Fruit fly (Drosophila melanogaster) whole organism, embryonic: Measurements from ENCODE around the gene mthl9.
A peak's percentile ranks its signal among the peaks of the same experiment; 100 is the strongest.

Source experiments
- Atf-2 ChIP-seq: fragments of 200-800 bp; sonication (Bioruptor generic); optimal IDR thresholded peaks from 2 replicates; lab custom pipeline; 2016; ENCODE audit warnings: missing biosample characterization, missing genetic modification characterization
- Awh ChIP-seq: fragments of 200-800 bp; sonication (Bioruptor generic); IDR thresholded peaks from 2 replicates; pipeline ENCODE4, ENCODE4 v1.3.6; 2022; ENCODE audit warnings: missing biosample characterization, missing genetic modification characterization
- CG10274 ChIP-seq: fragments of 200-800 bp; sonication (Bioruptor generic); optimal IDR thresholded peaks from 3 replicates; lab custom pipeline; 2017; ENCODE audit warnings: missing biosample characterization, mild to moderate bottlenecking, missing genetic modification characterization
- CG12744 ChIP-seq: fragments of 200-800 bp; sonication (Bioruptor generic); optimal IDR thresholded peaks from 2 replicates; lab custom pipeline; 2016; ENCODE audit warnings: missing biosample characterization, missing genetic modification characterization
- CG15011 ChIP-seq: fragments of 200-800 bp; sonication (Bioruptor generic); optimal IDR thresholded peaks from 3 replicates; lab custom pipeline; 2018; ENCODE audit warnings: missing biosample characterization, mild to moderate bottlenecking, missing genetic modification characterization
- CG17612 ChIP-seq: fragments of 200-800 bp; sonication (Bioruptor generic); IDR thresholded peaks from 2 replicates; pipeline ENCODE4 v1.3.6; 2022; ENCODE audit warnings: missing biosample characterization, missing genetic modification characterization
- CG2202 ChIP-seq: fragments of 200-800 bp; sonication (Bioruptor generic); optimal IDR thresholded peaks from 2 replicates; lab custom pipeline; 2018; ENCODE audit warnings: missing biosample characterization, mild to moderate bottlenecking, missing genetic modification characterization
- CG2875 ChIP-seq: fragments of 200-800 bp; sonication (Bioruptor generic); optimal IDR thresholded peaks from 2 replicates; lab custom pipeline; 2017; ENCODE audit warnings: missing biosample characterization, mild to moderate bottlenecking, missing genetic modification characterization, missing genetic modification reagents
- CG30020 ChIP-seq: fragments of 200-800 bp; optimal IDR thresholded peaks from 2 replicates; lab custom pipeline; 2019; ENCODE audit warnings: missing biosample characterization, mild to moderate bottlenecking, missing genetic modification characterization, moderate library complexity
- CG33213 ChIP-seq: fragments of 200-800 bp; sonication (Bioruptor generic); optimal IDR thresholded peaks from 3 replicates; lab custom pipeline; 2016; ENCODE audit warnings: missing biosample characterization, missing genetic modification characterization
- CG33557 ChIP-seq: fragments of 200-800 bp; sonication (Bioruptor generic); optimal IDR thresholded peaks from 2 replicates; lab custom pipeline; 2019; ENCODE audit warnings: missing biosample characterization, mild to moderate bottlenecking, missing genetic modification characterization, moderate library complexity
- CG4617 ChIP-seq: fragments of 200-800 bp; sonication (Bioruptor generic); optimal IDR thresholded peaks from 3 replicates; lab custom pipeline; 2016; ENCODE audit warnings: missing biosample characterization, missing genetic modification characterization, borderline replicate concordance
- CG6272 ChIP-seq: fragments of 200-800 bp; sonication (Bioruptor generic); IDR thresholded peaks from 2 replicates; pipeline ENCODE4 v1.3.6; 2022; ENCODE audit warnings: missing biosample characterization, missing genetic modification characterization
- CG8281 ChIP-seq: fragments of 200-800 bp; sonication (Bioruptor generic); optimal IDR thresholded peaks from 2 replicates; lab custom pipeline; 2018; ENCODE audit warnings: missing biosample characterization, mild to moderate bottlenecking, missing genetic modification characterization, moderate library complexity
- CG8290 ChIP-seq, 3 experiments: fragments of 200-800 bp; sonication (Bioruptor generic); optimal IDR thresholded peaks; 2 replicates each; lab custom pipeline; 2016 to 2019; ENCODE audit warnings: missing biosample characterization in 3 of 3, missing genetic modification characterization in 3 of 3, mild to moderate bottlenecking in 2 of 3, moderate library complexity in 1 of 3
- CG9817 ChIP-seq: fragments of 200-800 bp; sonication (Bioruptor generic); optimal IDR thresholded peaks from 2 replicates; lab custom pipeline; 2018; ENCODE audit warnings: missing biosample characterization, mild to moderate bottlenecking, missing genetic modification characterization, moderate library complexity
- Chrac-16 ChIP-seq: fragments of 200-800 bp; sonication (Bioruptor generic); optimal IDR thresholded peaks from 3 replicates; lab custom pipeline; 2016; ENCODE audit warnings: missing biosample characterization, missing genetic modification characterization
- D ChIP-seq, 2 experiments: fragments of 200-800 bp in 1 of 2; fragments of >200 bp in 1 of 2; sonication (Bioruptor generic) in 1 of 2; optimal IDR thresholded peaks; 2 replicates in 1 of 2; 3 replicates in 1 of 2; lab custom pipeline; 2017; ENCODE audit warnings: mild to moderate bottlenecking in 1 of 2, missing biosample characterization in 1 of 2, missing genetic modification characterization in 1 of 2, missing genetic modification reagents in 1 of 2
- Fer3 ChIP-seq: fragments of 200-800 bp; sonication (Bioruptor generic); optimal IDR thresholded peaks from 2 replicates; lab custom pipeline; 2018; ENCODE audit warnings: missing biosample characterization, mild to moderate bottlenecking, missing genetic modification characterization, moderate library complexity
- GATAe ChIP-seq: fragments of 200-800 bp; sonication (Bioruptor generic); conservative IDR thresholded peaks from 2 replicates; pipeline ENCODE4 v1.3.6; 2022; ENCODE audit warnings: missing biosample characterization, missing genetic modification characterization
- Jarid2 ChIP-seq: fragments of 200-800 bp; sonication (Bioruptor generic); optimal IDR thresholded peaks from 3 replicates; lab custom pipeline; 2017; ENCODE audit warnings: mild to moderate bottlenecking, missing biosample characterization, missing genetic modification reagents, missing genetic modification characterization
- Med ChIP-seq: fragments of 200-800 bp; sonication (Bioruptor generic); peaks from one replicate; lab custom pipeline; 2016; ENCODE audit warnings: missing biosample characterization, missing genetic modification characterization, mild to moderate bottlenecking, inconsistent platforms, moderate library complexity
- Myb ChIP-seq: fragments of 200-800 bp; sonication (Bioruptor generic); optimal IDR thresholded peaks from 2 replicates; lab custom pipeline; 2016; ENCODE audit warnings: missing biosample characterization, missing genetic modification characterization
- Pdp1 ChIP-seq, 2 experiments: fragments of 200-800 bp; sonication (Bioruptor generic); optimal IDR thresholded peaks; 3 replicates each; lab custom pipeline; 2016; ENCODE audit warnings: missing biosample characterization in 2 of 2, missing genetic modification characterization in 2 of 2, mild to moderate bottlenecking in 1 of 2, moderate library complexity in 1 of 2
- Sox100B ChIP-seq: fragments of 200-800 bp; sonication (Bioruptor generic); optimal IDR thresholded peaks from 3 replicates; lab custom pipeline; 2018; ENCODE audit warnings: missing biosample characterization, mild to moderate bottlenecking, missing genetic modification characterization
- croc ChIP-seq: fragments of 200-800 bp; sonication (Bioruptor generic); conservative IDR thresholded peaks from 3 replicates; pipeline ENCODE4 v1.3.6; 2022; ENCODE audit warnings: missing biosample characterization, missing genetic modification characterization
- crp ChIP-seq, 2 experiments: fragments of 200-800 bp; sonication (Bioruptor generic); optimal IDR thresholded peaks; 2 replicates in 1 of 2; 3 replicates in 1 of 2; lab custom pipeline; 2017; ENCODE audit warnings: missing biosample characterization in 2 of 2, missing genetic modification characterization in 2 of 2, mild to moderate bottlenecking in 1 of 2, moderate library complexity in 1 of 2
- esg ChIP-seq: fragments of 200-800 bp; sonication (Bioruptor generic); conservative IDR thresholded peaks from 2 replicates; pipeline ENCODE4 v1.3.6; 2022; ENCODE audit warnings: missing biosample characterization, missing genetic modification characterization
- fd96Cb ChIP-seq: fragments of 200-800 bp; sonication (Bioruptor generic); optimal IDR thresholded peaks from 2 replicates; lab custom pipeline; 2018; ENCODE audit warnings: missing biosample characterization, mild to moderate bottlenecking, missing genetic modification characterization, moderate library complexity
- gfzf ChIP-seq: fragments of 200-800 bp; sonication (Bioruptor generic); optimal IDR thresholded peaks from 2 replicates; lab custom pipeline; 2016; ENCODE audit warnings: missing biosample characterization, mild to moderate bottlenecking, missing genetic modification characterization, moderate library complexity
- grn ChIP-seq: fragments of 200-800 bp; sonication (Bioruptor generic); optimal IDR thresholded peaks from 3 replicates; lab custom pipeline; 2017; ENCODE audit warnings: missing biosample characterization, missing genetic modification characterization
- insv ChIP-seq, 2 experiments: fragments of 200-800 bp; sonication (Bioruptor generic); optimal IDR thresholded peaks; 3 replicates each; lab custom pipeline; 2016 to 2018; ENCODE audit warnings: missing biosample characterization in 2 of 2, missing genetic modification characterization in 2 of 2
- lab ChIP-seq: fragments of 200-800 bp; sonication (Bioruptor generic); optimal IDR thresholded peaks from 3 replicates; lab custom pipeline; 2017; ENCODE audit warnings: missing biosample characterization, missing genetic modification characterization, mild to moderate bottlenecking, moderate library complexity, missing genetic modification reagents
- nau ChIP-seq: fragments of 200-800 bp; sonication (Bioruptor generic); optimal IDR thresholded peaks from 3 replicates; lab custom pipeline; 2017; ENCODE audit warnings: missing biosample characterization, mild to moderate bottlenecking, missing genetic modification characterization, missing genetic modification reagents
- oc ChIP-seq: fragments of 200-800 bp; sonication (Bioruptor generic); optimal IDR thresholded peaks from 2 replicates; lab custom pipeline; 2018; ENCODE audit warnings: missing biosample characterization, mild to moderate bottlenecking, missing genetic modification characterization, moderate library complexity
- pnt ChIP-seq: fragments of 200-800 bp; sonication (Bioruptor generic); optimal IDR thresholded peaks from 3 replicates; lab custom pipeline; 2016; ENCODE audit warnings: missing biosample characterization, missing genetic modification characterization
- ro ChIP-seq: fragments of 200-800 bp; sonication (Bioruptor generic); IDR thresholded peaks from 2 replicates; pipeline ENCODE4 v1.3.6; 2022; ENCODE audit warnings: missing biosample characterization, missing genetic modification characterization
- row ChIP-seq: fragments of 200-800 bp; sonication (Bioruptor generic); IDR thresholded peaks from 3 replicates; pipeline ENCODE4 v1.3.6; 2022; ENCODE audit warnings: missing biosample characterization, missing genetic modification characterization
- slbo ChIP-seq: fragments of 200-800 bp; sonication (Bioruptor generic); IDR thresholded peaks from 2 replicates; pipeline ENCODE4 v1.3.6; 2022; ENCODE audit warnings: missing biosample characterization, missing genetic modification characterization
- tgo ChIP-seq: fragments of 200-800 bp; sonication (Bioruptor generic); IDR thresholded peaks from 3 replicates; pipeline ENCODE4 v1.3.6; 2022; ENCODE audit warnings: missing biosample characterization, missing genetic modification characterization
- tin ChIP-seq: fragments of 200-800 bp; sonication (Bioruptor generic); optimal IDR thresholded peaks from 3 replicates; lab custom pipeline; 2016; ENCODE audit warnings: missing biosample characterization, missing genetic modification characterization
- tll ChIP-seq, 2 experiments: fragments of 200-800 bp in 1 of 2; fragments of >200 bp in 1 of 2; sonication (Bioruptor generic) in 1 of 2; optimal IDR thresholded peaks; 2 replicates each; lab custom pipeline; 2017 to 2019; ENCODE audit warnings: missing biosample characterization in 2 of 2, missing genetic modification characterization in 2 of 2, mild to moderate bottlenecking in 1 of 2, moderate library complexity in 1 of 2
- unc-4 ChIP-seq: fragments of 200-800 bp; sonication (Bioruptor generic); IDR thresholded peaks from 2 replicates; pipeline ENCODE4 v1.3.6; 2022; ENCODE audit warnings: missing biosample characterization, missing genetic modification characterization; ENCODE audit not compliant: partially characterized antibody
- unpg ChIP-seq: fragments of 200-800 bp; sonication (Bioruptor generic); optimal IDR thresholded peaks from 3 replicates; lab custom pipeline; 2018; ENCODE audit warnings: missing biosample characterization, mild to moderate bottlenecking, missing genetic modification characterization, moderate library complexity
- usp ChIP-seq: fragments of >200 bp; optimal IDR thresholded peaks from 2 replicates; lab custom pipeline; 2017; ENCODE audit warnings: missing biosample characterization, missing genetic modification characterization
- zen ChIP-seq: fragments of 200-800 bp; sonication (Bioruptor generic); optimal IDR thresholded peaks from 3 replicates; lab custom pipeline; 2018; ENCODE audit warnings: missing biosample characterization, mild to moderate bottlenecking, missing genetic modification characterization, moderate library complexity

mthl9 gene

dm6 chr3L:331842-332802 lies at the start of gene mthl9 (continued):
- TF ChIP-seq slbo (GFP tag; lab: Robert Waterston, UW) (peak; percentile 36; the same call in 1 of the 2 replicates), Chrac-16 (GFP tag; lab: Kevin White, UChicago) (no peak), ro (GFP tag; lab: Robert Waterston, UW) (no peak), Awh (GFP tag; lab: Robert Waterston, UW) (no peak), Jarid2 (peak; percentile 60), CG30020 (tag; lab: Kevin White, UChicago) (no peak), grn (GFP tag; lab: Kevin White, UChicago) (peak; percentile 14), CG6272 (no peak), Pdp1 (GFP tag; optimal IDR thresholded peaks at IDR 0.05; lab: Kevin White, UChicago) (peak in 1 of 2 experiments; percentile 29), CG33213 (GFP tag; lab: Kevin White, UChicago) (no peak), CG17612 (GFP tag; lab: Robert Waterston, UW) (no peak), Myb (GFP tag; lab: Kevin White, UChicago) (peak; percentile 84), oc (tag; lab: Kevin White, UChicago) (no peak), nau (peak; percentile 45), fd96Cb (no peak), gfzf (peak; percentile 32), CG4617 (GFP tag; lab: Kevin White, UChicago) (no peak), row (GFP tag; lab: Robert Waterston, UW) (0 out of 3 replicates have a peak, but pooled peaks have one; percentile 37), unpg (GFP tag; lab: Kevin White, UChicago) (no peak), CG8281 (tag; lab: Kevin White, UChicago) (no peak), esg (GFP tag; lab: Robert Waterston, UW) (no peak), pnt (GFP tag; lab: Kevin White, UChicago) (no peak), zen (tag; lab: Kevin White, UChicago) (no peak), tgo (GFP tag; lab: Robert Waterston, UW) (no peak), CG15011 (GFP tag; lab: Kevin White, UChicago) (no peak), CG9817 (no peak), Fer3 (tag; lab: Kevin White, UChicago) (peak; percentile 8), CG2875 (GFP tag; lab: Kevin White, UChicago) (no peak), tin (GFP tag; lab: Kevin White, UChicago) (no peak), unc-4 (GFP tag; lab: Robert Waterston, UW) (0 out of 2 replicates have a peak, but pooled peaks have one; percentile 51), CG10274 (GFP tag; lab: Kevin White, UChicago) (no peak), CG8290 (GFP tag; optimal IDR thresholded peaks at IDR 0.05; lab: Kevin White, UChicago) (no peak), CG8290 (tag; optimal IDR thresholded peaks at IDR 0.05; lab: Kevin White, UChicago) (peak in 1 of 2 experiments; percentile 8), crp (GFP tag; optimal IDR thresholded peaks at IDR 0.05; lab: Kevin White, UChicago) (peak in 1 of 2 experiments; percentile 35), CG33557 (GFP tag; lab: Kevin White, UChicago) (no peak), insv (GFP tag; optimal IDR thresholded peaks at IDR 0.05; lab: Kevin White, UChicago) (no peak), CG2202 (tag; lab: Kevin White, UChicago) (no peak), tll (GFP tag; optimal IDR thresholded peaks at IDR 0.05; lab: Kevin White, UChicago) (no peak), Med (GFP tag; lab: Kevin White, UChicago) (peak; percentile 56), GATAe (GFP tag; lab: Robert Waterston, UW) (peak; percentile 24; the same call in 1 of the 2 replicates), Sox100B (no peak), croc (GFP tag; lab: Robert Waterston, UW) (no peak), Atf-2 (GFP tag; lab: Kevin White, UChicago) (no peak), usp (GFP tag; lab: Kevin White, UChicago) (no peak), D (optimal IDR thresholded peaks at IDR 0.05; lab: Kevin White, UChicago) (no peak), D (GFP tag; optimal IDR thresholded peaks at IDR 0.05; lab: Kevin White, UChicago) (no peak), CG12744 (GFP tag; lab: Kevin White, UChicago) (no peak), lab (GFP tag; lab: Kevin White, UChicago) (no peak)
